Fruit fly (Drosophila melanogaster) whole organism, embryonic: ENCODE measurements around the gene CG5516.

Experiments
- ATbp ChIP-seq: fragments of 200-800 bp; sonication (Bioruptor generic); optimal IDR thresholded peaks from 2 replicates; lab custom pipeline; 2017; ENCODE audit warnings: missing biosample characterization, mild to moderate bottlenecking, missing genetic modification characterization, missing genetic modification reagents
- Atf6 ChIP-seq: fragments of 200-800 bp; sonication (Bioruptor generic); IDR thresholded peaks from 2 replicates; pipeline ENCODE4 v1.3.6; 2022; ENCODE audit warnings: missing biosample characterization, missing genetic modification characterization
- CG10366 ChIP-seq: fragments of 200-800 bp; sonication (Bioruptor generic); IDR thresholded peaks from 2 replicates; pipeline ENCODE4 v1.3.6; 2022; ENCODE audit warnings: missing biosample characterization, missing genetic modification characterization
- CG10543 ChIP-seq: fragments of 200-800 bp; sonication (Bioruptor generic); optimal IDR thresholded peaks from 3 replicates; lab custom pipeline; 2017; ENCODE audit warnings: missing biosample characterization, mild to moderate bottlenecking, missing genetic modification characterization, moderate library complexity
- CG10959 ChIP-seq: fragments of 200-800 bp; sonication (Bioruptor generic); IDR thresholded peaks from 2 replicates; pipeline ENCODE4 v1.3.6; 2022; ENCODE audit warnings: missing biosample characterization, missing genetic modification characterization
- CG11695 ChIP-seq: fragments of 200-800 bp; sonication (Bioruptor generic); IDR thresholded peaks from 3 replicates; pipeline ENCODE4 v1.3.6; 2022; ENCODE audit warnings: missing biosample characterization, missing genetic modification characterization
- CG12236 ChIP-seq: fragments of 200-800 bp; sonication (Bioruptor generic); optimal IDR thresholded peaks from 2 replicates; lab custom pipeline; 2016; ENCODE audit warnings: missing biosample characterization, missing genetic modification characterization
- CG14441 ChIP-seq: fragments of 200-800 bp; sonication (Bioruptor generic); IDR thresholded peaks from 2 replicates; pipeline ENCODE4 v1.3.6; 2022; ENCODE audit warnings: missing biosample characterization, missing genetic modification characterization
- CG1603 ChIP-seq: fragments of 200-800 bp; sonication (Bioruptor generic); optimal IDR thresholded peaks from 2 replicates; lab custom pipeline; 2019; ENCODE audit warnings: missing biosample characterization, mild to moderate bottlenecking, missing genetic modification characterization, moderate library complexity
- CG30431 ChIP-seq: fragments of 200-800 bp; sonication (Bioruptor generic); optimal IDR thresholded peaks from 2 replicates; lab custom pipeline; 2017; ENCODE audit warnings: missing biosample characterization, missing genetic modification characterization
- CG31365 ChIP-seq: fragments of 200-800 bp; sonication (Bioruptor generic); optimal IDR thresholded peaks from 2 replicates; lab custom pipeline; 2018; ENCODE audit warnings: missing biosample characterization, mild to moderate bottlenecking, missing genetic modification characterization
- CG33213 ChIP-seq: fragments of 200-800 bp; sonication (Bioruptor generic); optimal IDR thresholded peaks from 3 replicates; lab custom pipeline; 2016; ENCODE audit warnings: missing biosample characterization, missing genetic modification characterization
- CG4707 ChIP-seq: fragments of 200-800 bp; sonication (Bioruptor generic); optimal IDR thresholded peaks from 2 replicates; lab custom pipeline; 2018; ENCODE audit warnings: missing biosample characterization, mild to moderate bottlenecking, missing genetic modification characterization, moderate library complexity
- CG7372 ChIP-seq: fragments of 200-800 bp; sonication (Bioruptor generic); IDR thresholded peaks from 2 replicates; pipeline ENCODE4 v1.3.6; 2022; ENCODE audit warnings: missing biosample characterization, missing genetic modification characterization
- CG7839 ChIP-seq: fragments of 200-800 bp; sonication (Bioruptor generic); optimal IDR thresholded peaks from 3 replicates; lab custom pipeline; 2018; ENCODE audit warnings: missing biosample characterization, mild to moderate bottlenecking, missing genetic modification characterization, moderate library complexity
- CrebB ChIP-seq: fragments of 200-800 bp; sonication (Bioruptor generic); optimal IDR thresholded peaks from 3 replicates; lab custom pipeline; 2018; ENCODE audit warnings: missing biosample characterization, mild to moderate bottlenecking, missing genetic modification characterization
- Dad ChIP-seq: fragments of 200-800 bp; sonication (Bioruptor generic); optimal IDR thresholded peaks from 3 replicates; lab custom pipeline; 2016; ENCODE audit warnings: missing biosample characterization, missing genetic modification characterization
- Gug ChIP-seq: fragments of 200-800 bp; sonication (Bioruptor generic); IDR thresholded peaks from 4 replicates; pipeline ENCODE4 v1.3.6; 2022; ENCODE audit warnings: missing biosample characterization, missing genetic modification characterization
- HHEX ChIP-seq: fragments of 200-800 bp; sonication (Bioruptor generic); optimal IDR thresholded peaks from 3 replicates; lab custom pipeline; 2017; ENCODE audit warnings: missing biosample characterization, mild to moderate bottlenecking, missing genetic modification characterization, missing genetic modification reagents
- HLH3B ChIP-seq: fragments of 200-800 bp; sonication (Bioruptor generic); IDR thresholded peaks from 2 replicates; pipeline ENCODE4 v1.3.6; 2022; ENCODE audit warnings: missing biosample characterization, missing genetic modification characterization
- Hmr ChIP-seq: fragments of 200-800 bp; sonication (Bioruptor generic); optimal IDR thresholded peaks from 3 replicates; lab custom pipeline; 2017; ENCODE audit warnings: mild to moderate bottlenecking, missing biosample characterization, missing genetic modification reagents, missing genetic modification characterization
- Lpt ChIP-seq: fragments of >200 bp; optimal IDR thresholded peaks from 2 replicates; lab custom pipeline; 2018; ENCODE audit warnings: missing biosample characterization, missing genetic modification characterization
- MTF-1 ChIP-seq: fragments of 200-800 bp; sonication (Bioruptor generic); optimal IDR thresholded peaks from 2 replicates; lab custom pipeline; 2018; ENCODE audit warnings: missing biosample characterization, mild to moderate bottlenecking, missing genetic modification characterization, borderline replicate concordance
- Med ChIP-seq: fragments of 200-800 bp; sonication (Bioruptor generic); peaks from one replicate; lab custom pipeline; 2016; ENCODE audit warnings: missing biosample characterization, missing genetic modification characterization, mild to moderate bottlenecking, inconsistent platforms, moderate library complexity
- NC2β ChIP-seq: fragments of 200-800 bp; sonication (Bioruptor generic); optimal IDR thresholded peaks from 2 replicates; lab custom pipeline; 2016; ENCODE audit warnings: missing biosample characterization, missing genetic modification characterization
- Opbp ChIP-seq: fragments of 200-800 bp; sonication (Bioruptor generic); IDR thresholded peaks from 3 replicates; pipeline ENCODE4 v1.3.6; 2022; ENCODE audit warnings: missing biosample characterization, missing genetic modification characterization; ENCODE audit not compliant: partially characterized antibody
- Rfx ChIP-seq: fragments of 200-800 bp; sonication (Bioruptor generic); IDR thresholded peaks from 2 replicates; pipeline ENCODE4 v1.3.6; 2022; ENCODE audit warnings: missing biosample characterization, missing genetic modification characterization
- Usf ChIP-seq: fragments of 200-800 bp; sonication (Bioruptor generic); optimal IDR thresholded peaks from 2 replicates; lab custom pipeline; 2017; ENCODE audit warnings: missing genotype, missing biosample characterization, missing genetic modification characterization
- ac ChIP-seq: fragments of 200-800 bp; sonication (Bioruptor generic); optimal IDR thresholded peaks from 3 replicates; lab custom pipeline; 2017; ENCODE audit warnings: missing biosample characterization, mild to moderate bottlenecking, missing genetic modification characterization
- aop ChIP-seq: fragments of 200-800 bp; sonication (Bioruptor generic); IDR thresholded peaks from 2 replicates; pipeline ENCODE4 v1.3.6; 2022; ENCODE audit warnings: missing biosample characterization, missing genetic modification characterization
- ara ChIP-seq: fragments of 200-800 bp; sonication (Bioruptor generic); IDR thresholded peaks from 2 replicates; pipeline ENCODE4 v1.3.6; 2022; ENCODE audit warnings: missing biosample characterization, missing genetic modification characterization
- bsh ChIP-seq, 2 experiments: fragments of 200-800 bp; sonication (Bioruptor generic); optimal IDR thresholded peaks; 2 replicates each; lab custom pipeline; 2017 to 2018; ENCODE audit warnings: mild to moderate bottlenecking in 2 of 2, missing biosample characterization in 2 of 2, missing genetic modification characterization in 2 of 2, moderate library complexity in 1 of 2
- cas ChIP-seq: fragments of 200-800 bp; sonication (Bioruptor generic); IDR thresholded peaks from 2 replicates; pipeline ENCODE4 v1.3.6; 2022; ENCODE audit warnings: missing biosample characterization, missing genetic modification characterization
- caup ChIP-seq: fragments of 200-800 bp; sonication (Bioruptor generic); optimal IDR thresholded peaks from 3 replicates; lab custom pipeline; 2017; ENCODE audit warnings: missing biosample characterization, mild to moderate bottlenecking, missing genetic modification characterization, moderate library complexity; ENCODE audit not compliant: severe bottlenecking
- crp ChIP-seq, 2 experiments: fragments of 200-800 bp; sonication (Bioruptor generic); optimal IDR thresholded peaks; 2 replicates in 1 of 2; 3 replicates in 1 of 2; lab custom pipeline; 2017; ENCODE audit warnings: missing biosample characterization in 2 of 2, missing genetic modification characterization in 2 of 2, mild to moderate bottlenecking in 1 of 2, moderate library complexity in 1 of 2
- cwo ChIP-seq: fragments of 200-800 bp; sonication (Bioruptor generic); optimal IDR thresholded peaks from 3 replicates; lab custom pipeline; 2017; ENCODE audit warnings: missing biosample characterization, missing genetic modification characterization, mild to moderate bottlenecking, moderate library complexity, missing genetic modification reagents
- fd3F ChIP-seq: fragments of 200-800 bp; sonication (Bioruptor generic); optimal IDR thresholded peaks from 2 replicates; lab custom pipeline; 2018; ENCODE audit warnings: missing biosample characterization, mild to moderate bottlenecking, missing genetic modification characterization, moderate library complexity
- gem ChIP-seq: fragments of 200-800 bp; sonication (Bioruptor generic); optimal IDR thresholded peaks from 2 replicates; lab custom pipeline; 2019; ENCODE audit warnings: missing biosample characterization, mild to moderate bottlenecking, missing genetic modification characterization, moderate library complexity
- gt ChIP-seq: fragments of 200-800 bp; sonication (Bioruptor generic); IDR thresholded peaks from 2 replicates; pipeline ENCODE4 v1.3.6; 2022; ENCODE audit warnings: missing biosample characterization, missing genetic modification characterization
- lov ChIP-seq, 2 experiments: fragments of 200-800 bp in 1 of 2; fragments of >200 bp in 1 of 2; sonication (Bioruptor generic) in 1 of 2; IDR thresholded peaks in 1 of 2; optimal IDR thresholded peaks in 1 of 2; 2 replicates in 1 of 2; 3 replicates in 1 of 2; pipeline versions ENCODE4 v1.3.6 to Lab custom; 2017 to 2022; ENCODE audit warnings: missing biosample characterization in 1 of 2, missing genetic modification characterization in 1 of 2
- pzg ChIP-seq: fragments of 200-800 bp; sonication (Bioruptor generic); optimal IDR thresholded peaks from 3 replicates; lab custom pipeline; 2018; ENCODE audit warnings: missing biosample characterization, mild to moderate bottlenecking, missing genetic modification characterization, moderate library complexity
- salm ChIP-seq: fragments of 200-800 bp; sonication (Bioruptor generic); optimal IDR thresholded peaks from 2 replicates; lab custom pipeline; 2018; ENCODE audit warnings: missing biosample characterization, mild to moderate bottlenecking, missing genetic modification characterization
- schlank ChIP-seq: fragments of 200-800 bp; sonication (Bioruptor generic); optimal IDR thresholded peaks from 2 replicates; lab custom pipeline; 2018; ENCODE audit warnings: missing biosample characterization, mild to moderate bottlenecking, missing genetic modification characterization
- sqz ChIP-seq: fragments of 200-800 bp; sonication (Bioruptor generic); optimal IDR thresholded peaks from 3 replicates; lab custom pipeline; 2018; ENCODE audit warnings: missing biosample characterization, mild to moderate bottlenecking, missing genetic modification characterization
- sug ChIP-seq: fragments of 200-800 bp; optimal IDR thresholded peaks from 2 replicates; lab custom pipeline; 2019; ENCODE audit warnings: missing biosample characterization, mild to moderate bottlenecking, missing genetic modification characterization, moderate library complexity
- tap ChIP-seq: fragments of 200-800 bp; optimal IDR thresholded peaks from 3 replicates; lab custom pipeline; 2019; ENCODE audit warnings: missing biosample characterization, mild to moderate bottlenecking, missing genetic modification characterization, moderate library complexity
- tna ChIP-seq: fragments of 200-800 bp; sonication (Bioruptor generic); IDR thresholded peaks from 2 replicates; pipeline ENCODE4 v1.3.6; 2022; ENCODE audit warnings: missing biosample characterization, missing genetic modification characterization; ENCODE audit not compliant: partially characterized antibody
- toy ChIP-seq: fragments of 200-800 bp; sonication (Bioruptor generic); IDR thresholded peaks from 2 replicates; pipeline ENCODE4 v1.3.6; 2022; ENCODE audit warnings: missing biosample characterization, missing genetic modification characterization
- tup ChIP-seq: fragments of 200-800 bp; sonication (Bioruptor generic); optimal IDR thresholded peaks from 2 replicates; lab custom pipeline; 2016; ENCODE audit warnings: missing biosample characterization, mild to moderate bottlenecking, missing genetic modification characterization, moderate library complexity
- zf30C ChIP-seq: fragments of 200-800 bp; sonication (Bioruptor generic); optimal IDR thresholded peaks from 3 replicates; lab custom pipeline; 2018; ENCODE audit warnings: missing biosample characterization, mild to moderate bottlenecking, missing genetic modification characterization

CG5516 gene

DNA sequence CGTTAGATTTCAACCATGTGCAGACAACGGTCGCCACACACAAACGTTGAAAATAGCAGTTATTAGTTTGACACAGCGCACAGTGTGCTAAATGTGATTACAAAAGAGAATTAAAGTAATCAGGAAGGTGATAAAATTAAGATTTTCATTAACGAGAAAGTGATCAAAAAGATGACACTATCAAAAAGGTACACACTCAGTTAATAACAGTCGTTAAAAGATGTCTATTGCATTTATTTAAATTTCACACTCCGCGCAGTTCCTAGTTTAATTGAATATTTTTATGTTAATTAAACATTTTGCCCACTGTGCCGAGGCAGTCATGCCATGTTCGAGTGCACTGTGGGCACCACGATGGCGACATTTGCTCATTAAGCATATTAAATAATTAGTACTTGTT, 36.5 kb upstream of the CG5516 start (continued):
- TF ChIP-seq CG10366 (peak; percentile 29; the same call in 1 of the 2 replicates), CG11695 (GFP tag; lab: Robert Waterston, UW) (peak; percentile 32; the same call in 1 of the 3 replicates), CG33213 (GFP tag; lab: Kevin White, UChicago) (no peak), Opbp (GFP tag; lab: Robert Waterston, UW) (no peak), CG10959 (GFP tag; lab: Robert Waterston, UW) (no peak), CG14441 (peak; percentile 70), ara (no peak), tna (GFP tag; lab: Robert Waterston, UW) (no peak), CG10543 (GFP tag; lab: Kevin White, UChicago) (peak; percentile 8), CG30431 (GFP tag; lab: Kevin White, UChicago) (no peak), toy (GFP tag; lab: Robert Waterston, UW) (no peak), Med (peak; percentile 92), tap (peak; percentile 12), sqz (GFP tag; lab: Kevin White, UChicago) (no peak), zf30C (GFP tag; lab: Kevin White, UChicago) (no peak), lov (optimal IDR thresholded peaks at IDR 0.05; lab: Kevin White, UChicago) (no peak), lov (GFP tag; IDR thresholded peaks at IDR 0.05; lab: Robert Waterston, UW) (no peak), ac (GFP tag; lab: Kevin White, UChicago) (no peak), CG12236 (GFP tag; lab: Kevin White, UChicago) (no peak), crp (GFP tag; optimal IDR thresholded peaks at IDR 0.05; lab: Kevin White, UChicago) (no peak), CG4707 (GFP tag; lab: Kevin White, UChicago) (peak; percentile 29), pzg (no peak), fd3F (GFP tag; lab: Kevin White, UChicago) (no peak), tup (GFP tag; lab: Kevin White, UChicago) (no peak), CG1603 (peak; percentile 31), aop (no peak), gt (GFP tag; lab: Robert Waterston, UW) (no peak), ATbp (GFP tag; lab: Kevin White, UChicago) (no peak), Hmr (GFP tag; lab: Kevin White, UChicago) (peak; percentile 6), CG7839 (tag; lab: Kevin White, UChicago) (peak; percentile 53), schlank (no peak), CG7372 (GFP tag; lab: Robert Waterston, UW) (no peak), Lpt (GFP tag; lab: Kevin White, UChicago) (no peak), bsh (GFP tag; optimal IDR thresholded peaks at IDR 0.05; lab: Kevin White, UChicago) (peak; percentile 7 to 28), salm (no peak), Usf (no peak), Gug (GFP tag; lab: Robert Waterston, UW) (0 out of 4 replicates have a peak, but pooled peaks have one; percentile 16), sug (tag; lab: Kevin White, UChicago) (no peak), Dad (no peak), CrebB (tag; lab: Kevin White, UChicago) (no peak), Rfx (peak; percentile 40; the same call in 1 of the 2 replicates), NC2β (GFP tag; lab: Kevin White, UChicago) (no peak), HLH3B (GFP tag; lab: Robert Waterston, UW) (peak; percentile 51), MTF-1 (GFP tag; lab: Kevin White, UChicago) (no peak), caup (GFP tag; lab: Kevin White, UChicago) (no peak), CG31365 (tag; lab: Kevin White, UChicago) (no peak), HHEX (GFP tag; lab: Kevin White, UChicago) (peak; percentile 12), cwo (GFP tag; lab: Kevin White, UChicago) (peak; percentile 14), Atf6 (GFP tag; lab: Robert Waterston, UW) (no peak), cas (GFP tag; lab: Robert Waterston, UW) (no peak), gem (tag; lab: Kevin White, UChicago) (peak; percentile 72)
